Fruit fly (Drosophila melanogaster) whole organism, embryonic: ENCODE data around the gene CG5235.

ENCODE experiments used
- Atf3 ChIP-seq: fragments of 200-800 bp; sonication (Bioruptor generic); optimal IDR thresholded peaks from 3 replicates; lab custom pipeline; 2016; ENCODE audit warnings: missing biosample characterization, missing genetic modification characterization
- Atf6 ChIP-seq: fragments of 200-800 bp; sonication (Bioruptor generic); IDR thresholded peaks from 2 replicates; pipeline ENCODE4 v1.3.6; 2022; ENCODE audit warnings: missing biosample characterization, missing genetic modification characterization
- CG10267 ChIP-seq: fragments of 200-800 bp; sonication (Bioruptor generic); optimal IDR thresholded peaks from 2 replicates; lab custom pipeline; 2018; ENCODE audit warnings: missing biosample characterization, mild to moderate bottlenecking, missing genetic modification characterization, moderate library complexity
- CG14860 ChIP-seq: fragments of 200-800 bp; sonication (Bioruptor generic); IDR thresholded peaks from 3 replicates; pipeline ENCODE4 v1.3.6; 2022; ENCODE audit warnings: missing biosample characterization, missing genetic modification characterization; ENCODE audit not compliant: partially characterized antibody
- CG15073 ChIP-seq: fragments of 200-800 bp; sonication (Bioruptor generic); optimal IDR thresholded peaks from 2 replicates; lab custom pipeline; 2016; ENCODE audit warnings: missing biosample characterization, missing genetic modification characterization
- CG1529 ChIP-seq: fragments of 200-800 bp; sonication (Bioruptor generic); optimal IDR thresholded peaks from 3 replicates; lab custom pipeline; 2018; ENCODE audit warnings: missing biosample characterization, missing genetic modification characterization
- CG1602 ChIP-seq: fragments of 200-800 bp; sonication (Bioruptor generic); optimal IDR thresholded peaks from 3 replicates; lab custom pipeline; 2016; ENCODE audit warnings: missing biosample characterization, missing genetic modification characterization
- CG16815 ChIP-seq: fragments of 200-800 bp; sonication (Bioruptor generic); optimal IDR thresholded peaks from 3 replicates; lab custom pipeline; 2017; ENCODE audit warnings: missing biosample characterization, mild to moderate bottlenecking, missing genetic modification characterization
- CG30403 ChIP-seq: fragments of 200-800 bp; sonication (Bioruptor generic); optimal IDR thresholded peaks from 3 replicates; lab custom pipeline; 2016; ENCODE audit warnings: missing biosample characterization, missing genetic modification characterization
- CG34224 ChIP-seq: fragments of 200-800 bp; sonication (Bioruptor generic); IDR thresholded peaks from 3 replicates; pipeline ENCODE4 v1.3.6; 2022; ENCODE audit warnings: missing biosample characterization, missing genetic modification characterization; ENCODE audit not compliant: partially characterized antibody
- CG34422 ChIP-seq: fragments of 200-800 bp; sonication (Bioruptor generic); IDR thresholded peaks from 3 replicates; pipeline ENCODE4 v1.3.6; 2022; ENCODE audit warnings: missing biosample characterization, missing genetic modification characterization
- CG43689 ChIP-seq: fragments of 200-800 bp; sonication (Bioruptor generic); IDR thresholded peaks from 2 replicates; pipeline ENCODE4 v1.3.6; 2022; ENCODE audit warnings: missing biosample characterization, missing genetic modification characterization
- CG5245 ChIP-seq: fragments of 200-800 bp; sonication (Bioruptor generic); optimal IDR thresholded peaks from 3 replicates; lab custom pipeline; 2016; ENCODE audit warnings: missing biosample characterization, missing genetic modification characterization
- CG6765 ChIP-seq: fragments of 200-800 bp; sonication (Bioruptor generic); optimal IDR thresholded peaks from 3 replicates; lab custom pipeline; 2017; ENCODE audit warnings: missing biosample characterization, mild to moderate bottlenecking, missing genetic modification characterization
- CG7928 ChIP-seq: fragments of 200-800 bp; sonication (Bioruptor generic); optimal IDR thresholded peaks from 2 replicates; lab custom pipeline; 2017; ENCODE audit warnings: missing biosample characterization, mild to moderate bottlenecking, missing genetic modification characterization
- CG8478 ChIP-seq: fragments of >200 bp; optimal IDR thresholded peaks from 2 replicates; lab custom pipeline; 2018
- CG8765 ChIP-seq: fragments of 200-800 bp; sonication (Bioruptor generic); IDR thresholded peaks from 2 replicates; pipeline ENCODE4 v1.3.6; 2022; ENCODE audit warnings: missing biosample characterization, missing genetic modification characterization
- CG8924 ChIP-seq: fragments of 200-800 bp; optimal IDR thresholded peaks from 3 replicates; lab custom pipeline; 2019; ENCODE audit warnings: missing biosample characterization, mild to moderate bottlenecking, missing genetic modification characterization, moderate library complexity
- CG9215 ChIP-seq: fragments of 200-800 bp; sonication (Bioruptor generic); IDR thresholded peaks from 2 replicates; pipeline ENCODE4 v1.3.6; 2022; ENCODE audit warnings: missing biosample characterization, missing genetic modification characterization
- Jarid2 ChIP-seq: fragments of 200-800 bp; sonication (Bioruptor generic); optimal IDR thresholded peaks from 3 replicates; lab custom pipeline; 2017; ENCODE audit warnings: mild to moderate bottlenecking, missing biosample characterization, missing genetic modification reagents, missing genetic modification characterization
- Lim3 ChIP-seq: fragments of 200-800 bp; sonication (Bioruptor generic); IDR thresholded peaks from 2 replicates; pipeline ENCODE4 v1.3.6; 2022; ENCODE audit warnings: missing biosample characterization, missing genetic modification characterization
- Nf-YC ChIP-seq: fragments of 200-800 bp; optimal IDR thresholded peaks from 3 replicates; lab custom pipeline; 2019; ENCODE audit warnings: missing biosample characterization, mild to moderate bottlenecking, missing genetic modification characterization, moderate library complexity
- NfI ChIP-seq: fragments of 200-800 bp; sonication (Bioruptor generic); optimal IDR thresholded peaks from 3 replicates; lab custom pipeline; 2018; ENCODE audit warnings: missing biosample characterization, mild to moderate bottlenecking, missing genetic modification characterization, moderate library complexity
- Optix ChIP-seq: fragments of 200-800 bp; sonication (Bioruptor generic); IDR thresholded peaks from 3 replicates; pipeline ENCODE4 v1.3.6; 2022; ENCODE audit warnings: missing biosample characterization, missing genetic modification characterization
- Rfx ChIP-seq: fragments of 200-800 bp; sonication (Bioruptor generic); IDR thresholded peaks from 2 replicates; pipeline ENCODE4 v1.3.6; 2022; ENCODE audit warnings: missing biosample characterization, missing genetic modification characterization
- Sin3A ChIP-seq: fragments of >200 bp; optimal IDR thresholded peaks from 2 replicates; lab custom pipeline; 2018
- Sry-δ ChIP-seq: fragments of 200-800 bp; sonication (Bioruptor generic); optimal IDR thresholded peaks from 2 replicates; lab custom pipeline; 2016; ENCODE audit warnings: missing biosample characterization, missing genetic modification characterization
- bsh ChIP-seq, 2 experiments: fragments of 200-800 bp; sonication (Bioruptor generic); optimal IDR thresholded peaks; 2 replicates each; lab custom pipeline; 2017 to 2018; ENCODE audit warnings: mild to moderate bottlenecking in 2 of 2, missing biosample characterization in 2 of 2, missing genetic modification characterization in 2 of 2, moderate library complexity in 1 of 2
- crc ChIP-seq: fragments of 200-800 bp; sonication (Bioruptor generic); optimal IDR thresholded peaks from 2 replicates; lab custom pipeline; 2016; ENCODE audit warnings: missing biosample characterization, missing genetic modification characterization
- fd64A ChIP-seq: fragments of 200-800 bp; sonication (Bioruptor generic); optimal IDR thresholded peaks from 3 replicates; lab custom pipeline; 2018; ENCODE audit warnings: missing biosample characterization, mild to moderate bottlenecking, missing genetic modification characterization
- fd96Cb ChIP-seq: fragments of 200-800 bp; sonication (Bioruptor generic); optimal IDR thresholded peaks from 2 replicates; lab custom pipeline; 2018; ENCODE audit warnings: missing biosample characterization, mild to moderate bottlenecking, missing genetic modification characterization, moderate library complexity
- gcm2 ChIP-seq: fragments of 200-800 bp; sonication (Bioruptor generic); optimal IDR thresholded peaks from 2 replicates; lab custom pipeline; 2016; ENCODE audit warnings: missing biosample characterization, missing genetic modification characterization
- ind ChIP-seq: fragments of 200-800 bp; sonication (Bioruptor generic); optimal IDR thresholded peaks from 3 replicates; lab custom pipeline; 2016; ENCODE audit warnings: missing biosample characterization, missing genetic modification characterization
- lbe ChIP-seq: fragments of 200-800 bp; sonication (Bioruptor generic); optimal IDR thresholded peaks from 2 replicates; lab custom pipeline; 2016; ENCODE audit warnings: missing biosample characterization, mild to moderate bottlenecking, missing genetic modification characterization
- mld ChIP-seq: fragments of 200-800 bp; sonication (Bioruptor generic); IDR thresholded peaks from 3 replicates; pipeline ENCODE4 v1.3.6; 2022; ENCODE audit warnings: missing biosample characterization, missing genetic modification characterization; ENCODE audit not compliant: partially characterized antibody
- pb ChIP-seq: fragments of 200-800 bp; sonication (Bioruptor generic); optimal IDR thresholded peaks from 3 replicates; lab custom pipeline; 2016; ENCODE audit warnings: missing biosample characterization, missing genetic modification characterization
- pros ChIP-seq: fragments of 200-800 bp; sonication (Bioruptor generic); optimal IDR thresholded peaks from 3 replicates; lab custom pipeline; 2019; ENCODE audit warnings: missing biosample characterization, mild to moderate bottlenecking, missing genetic modification characterization, moderate library complexity
- ranshi ChIP-seq: fragments of 200-800 bp; sonication (Bioruptor generic); IDR thresholded peaks from 2 replicates; pipeline ENCODE4 v1.3.6; 2022; ENCODE audit warnings: missing biosample characterization, missing genetic modification characterization
- sc ChIP-seq, 3 experiments: fragments of >200 bp in 2 of 3; fragments of 200-800 bp in 1 of 3; sonication (Bioruptor generic) in 1 of 3; optimal IDR thresholded peaks; 2 replicates in 2 of 3; 3 replicates in 1 of 3; lab custom pipeline; 2017; ENCODE audit warnings: mild to moderate bottlenecking in 1 of 3, missing biosample characterization in 1 of 3, missing genetic modification characterization in 1 of 3, missing genetic modification reagents in 1 of 3
- shn ChIP-seq: fragments of 200-800 bp; sonication (Bioruptor generic); optimal IDR thresholded peaks from 3 replicates; lab custom pipeline; 2016; ENCODE audit warnings: missing biosample characterization, missing genetic modification characterization
- sima ChIP-seq: fragments of 200-800 bp; sonication (Bioruptor generic); optimal IDR thresholded peaks from 2 replicates; lab custom pipeline; 2016; ENCODE audit warnings: missing biosample characterization, missing genetic modification characterization
- sob ChIP-seq: fragments of 200-800 bp; sonication (Bioruptor generic); IDR thresholded peaks from 2 replicates; pipeline ENCODE4 v1.3.6; 2022; ENCODE audit warnings: missing biosample characterization, missing genetic modification characterization
- wdn ChIP-seq: fragments of 200-800 bp; sonication (Bioruptor generic); IDR thresholded peaks from 2 replicates; pipeline ENCODE4 v1.3.6; 2022; ENCODE audit warnings: missing biosample characterization, missing genetic modification characterization
- z ChIP-seq: fragments of 200-800 bp; sonication (Bioruptor generic); IDR thresholded peaks from 3 replicates; pipeline ENCODE4 v1.3.6; 2022; ENCODE audit warnings: missing biosample characterization, missing genetic modification characterization
- zen2 ChIP-seq: fragments of 200-800 bp; sonication (Bioruptor generic); IDR thresholded peaks from 3 replicates; pipeline ENCODE4 v1.3.6; 2022; ENCODE audit warnings: missing biosample characterization, missing genetic modification characterization; ENCODE audit not compliant: partially characterized antibody
- zfh2 ChIP-seq: fragments of 200-800 bp; sonication (Bioruptor generic); optimal IDR thresholded peaks from 2 replicates; lab custom pipeline; 2016; ENCODE audit warnings: missing biosample characterization, missing genetic modification characterization

CG5235 gene

DNA sequence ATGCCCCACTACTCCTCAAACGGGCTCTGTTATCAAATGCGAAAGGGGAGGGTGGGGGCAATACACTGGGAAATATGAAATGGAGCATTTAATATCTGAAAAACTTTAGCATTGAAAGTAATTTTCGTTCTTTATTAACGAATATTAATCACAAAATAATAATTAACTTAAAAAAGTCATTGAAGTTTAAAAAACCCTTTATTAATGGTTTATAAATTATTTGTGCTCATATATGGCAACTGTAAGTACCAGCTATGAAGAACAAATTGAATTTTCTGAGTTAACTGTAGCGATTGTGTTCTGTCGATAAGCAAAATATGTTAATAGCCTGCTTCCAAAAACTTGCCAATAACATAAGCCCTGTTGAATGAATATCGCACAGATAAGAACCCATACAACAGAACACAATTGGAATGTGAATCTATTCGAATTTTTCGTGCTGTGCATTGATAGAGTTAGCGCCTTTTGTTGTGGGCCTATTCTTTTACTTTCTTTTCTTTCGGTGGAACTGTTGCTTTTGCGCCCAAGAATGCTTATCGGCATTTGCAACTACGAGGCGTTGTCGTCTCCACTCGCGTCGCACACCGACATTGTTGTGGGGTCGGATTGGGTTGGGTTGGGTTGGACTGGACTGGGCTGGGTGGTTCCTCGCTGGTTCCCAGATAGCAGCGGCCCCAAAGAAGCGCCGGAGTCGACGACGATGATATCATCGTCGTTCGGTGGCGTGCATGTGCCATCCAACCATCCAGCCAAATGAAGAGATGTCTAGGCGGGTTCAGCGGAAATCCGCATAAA lies 29.2 kb downstream of the CG5235 start (continued):
- no peak for TF ChIP-seq Sry-δ (GFP tag; lab: Kevin White, UChicago)
- peak; percentile 39; the same call in 1 of the 2 replicates for TF ChIP-seq Rfx (GFP tag; lab: Robert Waterston, UW)
- TF ChIP-seq wdn: 0 out of 2 replicates have a peak, but pooled peaks have one; percentile 7
- TF ChIP-seq gcm2 (GFP tag; lab: Kevin White, UChicago): no peak
- TF ChIP-seq fd96Cb: no peak
- no peak for TF ChIP-seq CG34224 (GFP tag; lab: Robert Waterston, UW)
- peak; percentile 11 for TF ChIP-seq shn
- TF ChIP-seq mld (GFP tag; lab: Robert Waterston, UW): no peak
- TF ChIP-seq sc (optimal IDR thresholded peaks at IDR 0.05; lab: Kevin White, UChicago): no peak
- peak; percentile 66 for TF ChIP-seq sc (GFP tag; optimal IDR thresholded peaks at IDR 0.05; lab: Kevin White, UChicago)
- no peak for TF ChIP-seq Optix
- peak; percentile 29 for TF ChIP-seq CG16815 (GFP tag; lab: Kevin White, UChicago)
- TF ChIP-seq lbe (GFP tag; lab: Kevin White, UChicago): no peak
- TF ChIP-seq sima (GFP tag; lab: Kevin White, UChicago): no peak
- TF ChIP-seq NfI (GFP tag; lab: Kevin White, UChicago): peak; percentile 37
- TF ChIP-seq CG8924 (tag; lab: Kevin White, UChicago): peak; percentile 76
- TF ChIP-seq CG1602: peak; percentile 32
- TF ChIP-seq zen2 (GFP tag; lab: Robert Waterston, UW): no peak
- TF ChIP-seq CG10267: peak; percentile 43
- no peak for TF ChIP-seq crc (GFP tag; lab: Kevin White, UChicago)
- TF ChIP-seq CG34422 (GFP tag; lab: Robert Waterston, UW): no peak
- no peak for TF ChIP-seq Nf-YC (tag; lab: Kevin White, UChicago)
- no peak for TF ChIP-seq Lim3 (GFP tag; lab: Robert Waterston, UW)
- TF ChIP-seq Jarid2: no peak
- no peak for TF ChIP-seq CG7928 (GFP tag; lab: Kevin White, UChicago)
- TF ChIP-seq CG43689 (GFP tag; lab: Robert Waterston, UW): no peak
- no peak for TF ChIP-seq CG6765
- no peak; the same call in 1 of the 2 replicates for TF ChIP-seq sob (GFP tag; lab: Robert Waterston, UW)
- peak; percentile 72 for TF ChIP-seq CG30403 (GFP tag; lab: Kevin White, UChicago)
- TF ChIP-seq z: no peak
- TF ChIP-seq CG8765 (GFP tag; lab: Robert Waterston, UW): no peak
- TF ChIP-seq pros (GFP tag; lab: Kevin White, UChicago): no peak
- TF ChIP-seq Atf3 (GFP tag; lab: Kevin White, UChicago): no peak
- no peak for TF ChIP-seq CG8478 (lab: Kevin White, UChicago)
- TF ChIP-seq zfh2 (GFP tag; lab: Kevin White, UChicago): peak; percentile 20
- no peak for TF ChIP-seq ranshi (GFP tag; lab: Robert Waterston, UW)
- TF ChIP-seq CG5245 (GFP tag; lab: Kevin White, UChicago): no peak
- TF ChIP-seq ind (GFP tag; lab: Kevin White, UChicago): peak; percentile 40
- TF ChIP-seq pb (GFP tag; lab: Kevin White, UChicago): no peak
- peak; percentile 28 for TF ChIP-seq CG1529 (GFP tag; lab: Kevin White, UChicago)
- peak in 1 of 2 experiments; percentile 51 for TF ChIP-seq bsh (GFP tag; optimal IDR thresholded peaks at IDR 0.05; lab: Kevin White, UChicago)
- no peak for TF ChIP-seq Sin3A (lab: Kevin White, UChicago)
- TF ChIP-seq CG15073 (GFP tag; lab: Kevin White, UChicago): no peak
- TF ChIP-seq fd64A (GFP tag; lab: Kevin White, UChicago): no peak
- TF ChIP-seq Atf6 (GFP tag; lab: Robert Waterston, UW): peak; percentile 28; the same call in 1 of the 2 replicates
- TF ChIP-seq CG9215 (GFP tag; lab: Robert Waterston, UW): no peak
- no peak for TF ChIP-seq CG14860 (GFP tag; lab: Robert Waterston, UW)
